Worm (Caenorhabditis elegans) whole organism, L3 larva: ENCODE results near the gene T04C10.3.

ENCODE experiments used
- R02D3.7 ChIP-seq: fragments of 150-350 bp; optimal IDR thresholded peaks from 2 replicates; lab custom pipeline; 2014; ENCODE audit warnings: missing biosample characterization, missing genetic modification characterization
- ama-1 ChIP-seq: fragments of 150-350 bp; optimal IDR thresholded peaks from 2 replicates; lab custom pipeline; 2018
- ceh-28 ChIP-seq: fragments of 150-350 bp; optimal IDR thresholded peaks from 2 replicates; lab custom pipeline; 2014; ENCODE audit warnings: missing biosample characterization, missing genetic modification reagents, missing genetic modification characterization
- ceh-82 ChIP-seq: fragments of 150-350 bp; optimal IDR thresholded peaks from 2 replicates; lab custom pipeline; 2014; ENCODE audit warnings: missing biosample characterization, missing genetic modification characterization
- elt-1 ChIP-seq: fragments of 150-350 bp; optimal IDR thresholded peaks from 2 replicates; lab custom pipeline; 2014; ENCODE audit warnings: missing biosample characterization, missing genetic modification characterization
- elt-2 ChIP-seq: sonication (generic microtip); optimal IDR thresholded peaks from 2 replicates; lab custom pipeline; 2016; ENCODE audit warnings: missing genetic modification reagents, mild to moderate bottlenecking, missing genetic modification characterization, missing compliant biosample characterization
- fkh-10 ChIP-seq: sonication (generic microtip); optimal IDR thresholded peaks from 2 replicates; lab custom pipeline; 2017; ENCODE audit warnings: missing biosample characterization, missing genetic modification reagents, missing genetic modification characterization
- fos-1 ChIP-seq: fragments of 150-350 bp; optimal IDR thresholded peaks from 2 replicates; lab custom pipeline; 2014; ENCODE audit warnings: missing biosample characterization, missing genetic modification characterization
- nfya-1 ChIP-seq: sonication (generic microtip); optimal IDR thresholded peaks from 2 replicates; lab custom pipeline; 2017; ENCODE audit warnings: missing genetic modification characterization, mild to moderate bottlenecking, missing compliant biosample characterization, antibody characterized with exemption, moderate library complexity; ENCODE audit not compliant: insufficient read depth
- nhr-12 ChIP-seq: fragments of 150-350 bp; optimal IDR thresholded peaks from 2 replicates; lab custom pipeline; 2014; ENCODE audit warnings: missing biosample characterization, missing genetic modification characterization
- nhr-237 ChIP-seq: fragments of 150-350 bp; optimal IDR thresholded peaks from 2 replicates; lab custom pipeline; 2014; ENCODE audit warnings: missing biosample characterization, missing genetic modification characterization
- pqm-1 ChIP-seq: fragments of 150-350 bp; optimal IDR thresholded peaks from 2 replicates; lab custom pipeline; 2017; ENCODE audit warnings: missing biosample characterization, missing genetic modification characterization, inconsistent platforms
- ztf-4 ChIP-seq: fragments of 150-350 bp; optimal IDR thresholded peaks from 2 replicates; lab custom pipeline; 2014; ENCODE audit warnings: missing biosample characterization, missing genetic modification characterization

DNA sequence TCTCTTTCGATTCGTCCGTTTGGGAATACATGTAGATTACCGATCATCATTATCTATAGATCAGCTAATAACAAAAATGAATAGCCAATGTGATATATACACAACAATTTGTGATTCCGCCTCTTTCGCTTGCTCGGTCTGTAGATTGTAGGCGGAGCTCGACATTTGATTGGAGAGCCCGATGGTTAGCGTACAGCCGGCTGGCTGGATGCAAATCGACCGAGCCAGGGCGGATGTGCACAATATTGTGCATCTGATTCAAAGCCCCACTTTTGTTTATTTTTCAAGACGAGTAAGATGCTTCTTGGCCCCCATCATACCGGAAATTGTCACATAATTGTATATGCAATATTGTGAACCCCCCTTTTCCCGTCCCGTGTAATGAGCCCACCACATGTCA is 49.6 kb downstream of the T04C10.3 start, which contains the start of gene dmd-4:
- TF ChIP-seq elt-2 (tag; lab: Kevin White, UChicago) (no peak), ama-1 (lab: Kevin White, UChicago) (no peak), fkh-10 (GFP tag; lab: Kevin White, UChicago) (no peak), pqm-1 (tag; lab: Kevin White, UChicago) (no peak), fos-1 (tag; lab: Kevin White, UChicago) (no peak), nfya-1 (tag; lab: Kevin White, UChicago) (no peak), elt-1 (tag; lab: Kevin White, UChicago) (no peak), ztf-4 (tag; lab: Kevin White, UChicago) (no peak), ceh-82 (no peak), nhr-237 (tag; lab: Kevin White, UChicago) (no peak), R02D3.7 (tag; lab: Kevin White, UChicago) (no peak), nhr-12 (tag; lab: Kevin White, UChicago) (no peak), ceh-28 (no peak)
